Worm (Caenorhabditis elegans) whole organism, late embryonic: ENCODE measurements around the gene T07H3.8.

Experiments
- ceh-45 ChIP-seq: fragments of 200-800 bp; sonication (Bioruptor generic); IDR thresholded peaks from 2 replicates; pipeline ENCODE4 v1.3.6; 2022; ENCODE audit warnings: missing genetic modification reagents, missing genetic modification characterization, missing compliant biosample characterization
- pha-4 ChIP-seq: fragments of 150-350 bp; optimal IDR thresholded peaks from 2 replicates; lab custom pipeline; 2018; ENCODE audit warnings: missing biosample characterization, missing genetic modification reagents, missing genetic modification characterization

DNA sequence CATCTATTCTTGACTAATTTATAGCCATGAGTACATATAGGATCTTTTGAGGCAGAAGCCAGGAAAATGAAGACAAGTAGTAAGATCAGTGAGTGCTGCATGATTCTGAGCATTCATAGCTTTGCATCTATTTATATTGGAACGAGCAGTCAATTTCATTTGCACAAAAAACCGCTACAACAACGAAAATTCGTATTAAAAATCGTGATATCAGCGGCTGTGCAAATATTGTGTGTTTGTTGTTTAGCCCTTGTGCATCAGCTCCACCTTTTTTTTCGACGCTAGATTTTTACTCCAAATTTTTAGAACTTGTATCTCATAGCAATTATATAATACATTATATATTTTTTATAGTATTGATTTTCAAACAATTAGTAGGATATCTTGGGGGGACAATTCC lies 2.3 kb upstream of the T07H3.8 start, which contains the start of gene clec-21:
- TF ChIP-seq ceh-45 (GFP tag; lab: Robert Waterston, UW) (no peak), pha-4 (tag; lab: Kevin White, UChicago) (no peak)
